Fruit fly (Drosophila melanogaster) whole organism, wandering third instar larva: ENCODE results near the gene Naa30B.

Experiments used
- Abd-B ChIP-seq: fragments of >200 bp; optimal IDR thresholded peaks from 2 replicates; lab custom pipeline; 2017; ENCODE audit warnings: missing biosample characterization, missing genetic modification characterization
- CG32264 ChIP-seq: fragments of 200-800 bp; sonication (Bioruptor generic); optimal IDR thresholded peaks from 2 replicates; lab custom pipeline; 2016; ENCODE audit warnings: missing biosample characterization, missing genetic modification characterization
- CG9705 ChIP-seq: fragments of 200-800 bp; sonication (Bioruptor generic); optimal IDR thresholded peaks from 2 replicates; lab custom pipeline; 2018; ENCODE audit warnings: missing biosample characterization, mild to moderate bottlenecking, missing genetic modification characterization
- CrebA ChIP-seq: fragments of 200-800 bp; sonication (Bioruptor generic); optimal IDR thresholded peaks from 2 replicates; lab custom pipeline; 2016; ENCODE audit warnings: missing biosample characterization, mild to moderate bottlenecking, missing genetic modification characterization, borderline replicate concordance
- Dfd ChIP-seq: fragments of >200 bp; optimal IDR thresholded peaks from 2 replicates; lab custom pipeline; 2017; ENCODE audit warnings: missing biosample characterization, missing genetic modification characterization
- HLH106 ChIP-seq: fragments of 200-800 bp; optimal IDR thresholded peaks from 3 replicates; lab custom pipeline; 2019; ENCODE audit warnings: missing biosample characterization, mild to moderate bottlenecking, missing genetic modification characterization, moderate library complexity
- Hnf4 ChIP-seq: fragments of 200-800 bp; sonication (Bioruptor generic); optimal IDR thresholded peaks from 2 replicates; lab custom pipeline; 2016; ENCODE audit warnings: missing biosample characterization, mild to moderate bottlenecking, missing genetic modification characterization
- Hr78 ChIP-seq: fragments of >200 bp; optimal IDR thresholded peaks from 2 replicates; lab custom pipeline; 2017; ENCODE audit warnings: missing biosample characterization, missing genetic modification characterization
- Hr83 ChIP-seq: fragments of 200-300 bp; sonication (Bioruptor generic); optimal IDR thresholded peaks from 2 replicates; lab custom pipeline; 2016; ENCODE audit warnings: missing biosample characterization, mild to moderate bottlenecking, missing genetic modification characterization, moderate library complexity; ENCODE audit not compliant: poor library complexity, severe bottlenecking
- Jra ChIP-seq: sonication (Bioruptor generic); optimal IDR thresholded peaks from 2 replicates; lab custom pipeline; 2016; ENCODE audit warnings: missing biosample characterization, missing genetic modification characterization
- Mio ChIP-seq: sonication (Bioruptor generic); optimal IDR thresholded peaks from 2 replicates; lab custom pipeline; 2016; ENCODE audit warnings: missing biosample characterization, missing genetic modification characterization
- Myc ChIP-seq: fragments of >200 bp; optimal IDR thresholded peaks from 2 replicates; lab custom pipeline; 2017
- N ChIP-seq: fragments of >200 bp; optimal IDR thresholded peaks from 2 replicates; lab custom pipeline; 2018; ENCODE audit warnings: missing biosample characterization, missing external identifiers, missing genetic modification characterization
- OdsH ChIP-seq: fragments of 200-800 bp; sonication (Bioruptor generic); optimal IDR thresholded peaks from 2 replicates; lab custom pipeline; 2016; ENCODE audit warnings: missing biosample characterization, mild to moderate bottlenecking, missing genetic modification characterization
- br ChIP-seq: fragments of 200-800 bp; sonication (Bioruptor generic); optimal IDR thresholded peaks from 2 replicates; lab custom pipeline; 2016; ENCODE audit warnings: missing biosample characterization, missing genetic modification characterization
- dl ChIP-seq, 2 experiments: fragments of 175-275, 200-275 bp in 1 of 2; fragments of 200-275 bp in 1 of 2; sonication (Bioruptor generic); optimal IDR thresholded peaks; lab custom pipeline; 2018; ENCODE audit warnings: mild to moderate bottlenecking in 2 of 2, missing biosample characterization in 2 of 2, missing genetic modification characterization in 2 of 2, moderate library complexity in 2 of 2; ENCODE audit not compliant: partially characterized antibody in 2 of 2, insufficient read depth in 1 of 2
- dmrt93B ChIP-seq: fragments of 200-800 bp; sonication (Bioruptor generic); optimal IDR thresholded peaks from 2 replicates; lab custom pipeline; 2018; ENCODE audit warnings: missing biosample characterization, mild to moderate bottlenecking, missing genetic modification characterization
- dsf ChIP-seq: sonication (Bioruptor generic); optimal IDR thresholded peaks from 2 replicates; lab custom pipeline; 2016; ENCODE audit warnings: missing biosample characterization, missing genetic modification characterization, borderline replicate concordance
- ey ChIP-seq: fragments of 200-800 bp; sonication (Bioruptor generic); optimal IDR thresholded peaks from 2 replicates; lab custom pipeline; 2016; ENCODE audit warnings: missing biosample characterization, missing genetic modification characterization
- foxo ChIP-seq, 2 experiments: fragments of 200-800 bp; sonication (Bioruptor generic); optimal IDR thresholded peaks; 2 replicates in 1 of 2; 3 replicates in 1 of 2; lab custom pipeline; 2016 to 2017; ENCODE audit warnings: missing biosample characterization in 2 of 2, missing genetic modification characterization in 2 of 2
- fru ChIP-seq: fragments of 200-800 bp; sonication (Bioruptor generic); optimal IDR thresholded peaks from 3 replicates; lab custom pipeline; 2016; ENCODE audit warnings: missing biosample characterization, mild to moderate bottlenecking, missing genetic modification characterization
- h ChIP-seq: fragments of 200-800 bp; sonication (Bioruptor generic); optimal IDR thresholded peaks from 3 replicates; lab custom pipeline; 2016; ENCODE audit warnings: missing biosample characterization, mild to moderate bottlenecking, missing genetic modification characterization
- jim ChIP-seq: fragments of 175-275, 200-325 bp; sonication (Bioruptor generic); optimal IDR thresholded peaks from 2 replicates; lab custom pipeline; 2016; ENCODE audit warnings: missing biosample characterization, mild to moderate bottlenecking, missing genetic modification characterization
- lola ChIP-seq: fragments of >200 bp; optimal IDR thresholded peaks from 2 replicates; lab custom pipeline; 2017; ENCODE audit warnings: missing biosample characterization, missing genetic modification characterization
- pan ChIP-seq: fragments of >200 bp; optimal IDR thresholded peaks from 2 replicates; lab custom pipeline; 2017
- psq ChIP-seq: fragments of 200-800 bp; sonication (Bioruptor generic); optimal IDR thresholded peaks from 3 replicates; lab custom pipeline; 2017; ENCODE audit warnings: missing biosample characterization, mild to moderate bottlenecking, missing genetic modification characterization, moderate library complexity
- rgr ChIP-seq: fragments of 200-800 bp; sonication (Bioruptor generic); optimal IDR thresholded peaks from 3 replicates; lab custom pipeline; 2016; ENCODE audit warnings: missing biosample characterization, mild to moderate bottlenecking, missing genetic modification characterization
- sage ChIP-seq: fragments of 200-800 bp; sonication (Bioruptor generic); optimal IDR thresholded peaks from 2 replicates; lab custom pipeline; 2016; ENCODE audit warnings: missing biosample characterization, mild to moderate bottlenecking, missing genetic modification characterization
- sv ChIP-seq: fragments of 200-800 bp; sonication (Bioruptor generic); optimal IDR thresholded peaks from 3 replicates; lab custom pipeline; 2016; ENCODE audit warnings: missing biosample characterization, missing genetic modification characterization
- tai ChIP-seq: sonication (Bioruptor generic); optimal IDR thresholded peaks from 2 replicates; lab custom pipeline; 2016; ENCODE audit warnings: missing biosample characterization, missing genetic modification characterization
- usp ChIP-seq: fragments of >200 bp; optimal IDR thresholded peaks from 2 replicates; lab custom pipeline; 2017; ENCODE audit warnings: missing biosample characterization, missing genetic modification characterization
- woc ChIP-seq: sonication (Bioruptor generic); optimal IDR thresholded peaks from 2 replicates; lab custom pipeline; 2016; ENCODE audit warnings: missing biosample characterization, mild to moderate bottlenecking, missing genetic modification characterization

Naa30B gene

DNA sequence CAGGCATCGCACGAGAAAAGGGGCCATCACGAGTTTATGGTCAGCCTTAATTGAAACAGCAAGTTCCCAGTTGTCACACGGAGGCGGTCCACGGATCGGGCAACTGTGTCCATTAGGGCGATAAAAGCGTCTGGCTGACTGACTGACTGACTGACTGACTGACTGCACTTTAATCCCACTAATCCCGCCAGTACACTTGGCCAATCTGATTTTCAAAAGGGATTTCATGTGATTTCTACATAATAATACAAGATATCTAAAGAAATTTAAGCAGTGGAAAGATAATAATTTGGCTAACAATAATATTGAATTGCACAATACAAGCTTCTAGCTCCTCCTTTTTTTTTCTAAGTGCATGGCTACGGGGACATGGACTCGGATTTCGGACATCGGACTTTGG, 29.6 kb downstream of the Naa30B start:
- TF ChIP-seq foxo (GFP tag; optimal IDR thresholded peaks at IDR 0.05; lab: Kevin White, UChicago) = peak in 1 of 2 experiments; percentile 26
- TF ChIP-seq h = peak; percentile 37
- TF ChIP-seq Hnf4 (GFP tag; lab: Kevin White, UChicago) = peak; percentile 37
- TF ChIP-seq HLH106 (tag; lab: Kevin White, UChicago) = peak; percentile 43
- TF ChIP-seq rgr = no peak
- TF ChIP-seq br = no peak

DNA sequence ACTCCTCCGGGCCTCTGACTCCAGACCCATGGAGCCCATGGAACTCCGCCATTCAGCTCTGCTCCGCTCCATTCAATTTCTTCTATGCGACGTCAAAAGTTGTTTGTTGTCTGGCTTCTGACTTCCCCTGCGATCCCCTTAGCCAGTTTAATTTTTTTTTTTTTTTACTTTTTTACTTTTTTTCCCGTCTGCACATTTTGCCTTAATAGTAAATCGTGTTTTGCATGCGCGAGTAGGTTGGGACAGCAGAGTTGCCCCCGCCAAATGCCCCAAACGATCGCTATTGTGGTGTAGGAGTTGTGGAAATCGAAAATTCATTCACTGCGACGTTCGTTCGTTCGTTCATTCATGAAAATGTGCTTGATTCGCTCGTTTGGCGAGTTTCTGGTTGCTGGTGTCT, 30.9 kb downstream of the Naa30B start:
- TF ChIP-seq sv = no peak
- TF ChIP-seq Jra (GFP tag; lab: Kevin White, UChicago) = no peak
- no peak for TF ChIP-seq N
- no peak for TF ChIP-seq CG32264 (GFP tag; lab: Kevin White, UChicago)
- TF ChIP-seq Mio (GFP tag; lab: Kevin White, UChicago) = no peak
- TF ChIP-seq Hr78 = no peak
- TF ChIP-seq dsf (GFP tag; lab: Kevin White, UChicago) = no peak
- no peak for TF ChIP-seq tai (GFP tag; lab: Kevin White, UChicago)
- no peak for TF ChIP-seq woc
- no peak for TF ChIP-seq Myc (lab: Kevin White, UChicago)
- no peak for TF ChIP-seq usp (GFP tag; lab: Kevin White, UChicago)
- TF ChIP-seq psq (GFP tag; lab: Kevin White, UChicago) = no peak
- TF ChIP-seq Abd-B (GFP tag; lab: Kevin White, UChicago) = no peak
- no peak for TF ChIP-seq foxo (GFP tag; optimal IDR thresholded peaks at IDR 0.05; lab: Kevin White, UChicago)

DNA sequence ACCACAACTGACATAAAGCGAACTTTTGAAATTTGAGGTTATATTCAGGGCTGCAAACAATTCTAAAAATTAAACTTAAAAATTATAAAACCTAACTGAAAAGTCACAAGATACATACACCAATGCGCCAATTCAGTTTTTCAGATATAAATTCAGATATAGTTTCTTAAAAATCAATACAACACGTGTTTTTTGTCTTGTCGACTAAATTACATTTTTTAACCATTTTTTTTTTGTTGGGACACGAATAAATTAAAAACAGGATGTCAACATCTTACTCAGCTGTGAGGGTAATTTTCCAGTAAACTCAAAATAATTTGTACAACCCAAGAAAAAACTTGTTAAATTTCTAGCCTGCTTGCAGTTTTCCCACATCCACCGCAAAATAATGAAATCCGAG, 34.1 kb downstream of the Naa30B start, which contains the start of gene SA2:
Gene SA2 (minus strand): TSS at position 101 of the 400 bp plus-strand sequence.
- TF ChIP-seq jim (GFP tag; lab: Kevin White, UChicago) = no peak
- no peak for TF ChIP-seq Myc (lab: Kevin White, UChicago)
- TF ChIP-seq fru = no peak
- TF ChIP-seq Dfd (GFP tag; lab: Kevin White, UChicago) = no peak
- TF ChIP-seq sage (GFP tag; lab: Kevin White, UChicago) = no peak
- no peak for TF ChIP-seq dsf (GFP tag; lab: Kevin White, UChicago)
- no peak for TF ChIP-seq rgr
- no peak for TF ChIP-seq Hr83 (GFP tag; lab: Kevin White, UChicago)
- TF ChIP-seq usp (GFP tag; lab: Kevin White, UChicago) = no peak

DNA sequence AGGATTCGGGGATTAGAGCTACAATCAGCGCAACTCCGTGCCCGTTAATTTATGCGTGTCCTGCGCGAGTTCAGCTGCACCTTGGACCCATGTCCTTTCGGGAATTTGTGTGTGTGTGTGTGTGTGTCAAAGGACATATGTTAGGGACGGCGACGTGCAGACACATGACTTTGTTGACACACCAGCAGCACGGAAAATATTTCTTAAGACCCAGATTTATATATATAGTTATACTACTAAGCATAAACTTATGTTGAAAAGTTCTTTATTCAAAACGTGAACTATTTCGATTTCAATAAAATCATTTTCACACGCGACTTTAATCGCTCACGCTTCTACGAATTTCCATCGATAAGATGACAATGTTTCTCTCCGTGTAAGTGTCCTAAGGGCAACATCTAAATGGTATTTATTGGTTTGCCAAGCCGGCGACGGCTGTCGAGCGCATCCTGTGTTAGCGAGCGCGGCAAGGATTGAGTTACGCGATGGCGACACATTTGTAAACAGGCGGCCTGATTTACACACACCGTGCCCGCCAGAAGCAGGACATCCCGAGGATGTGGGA, 40.3 kb downstream of the Naa30B start:
- TF ChIP-seq dl (GFP tag; optimal IDR thresholded peaks at IDR 0.05; lab: Kevin White, UChicago; ENCODE audit: insufficient read depth in 1 of 2, partially characterized antibody in 2 of 2) (no peak), psq (GFP tag; lab: Kevin White, UChicago) (no peak), CG9705 (GFP tag; lab: Kevin White, UChicago) (no peak), Dfd (GFP tag; lab: Kevin White, UChicago) (no peak), ey (GFP tag; lab: Kevin White, UChicago) (no peak), HLH106 (tag; lab: Kevin White, UChicago) (no peak), lola (GFP tag; lab: Kevin White, UChicago) (no peak), Abd-B (GFP tag; lab: Kevin White, UChicago) (no peak), pan (no peak), dmrt93B (GFP tag; lab: Kevin White, UChicago) (no peak), CrebA (GFP tag; lab: Kevin White, UChicago) (no peak)

DNA sequence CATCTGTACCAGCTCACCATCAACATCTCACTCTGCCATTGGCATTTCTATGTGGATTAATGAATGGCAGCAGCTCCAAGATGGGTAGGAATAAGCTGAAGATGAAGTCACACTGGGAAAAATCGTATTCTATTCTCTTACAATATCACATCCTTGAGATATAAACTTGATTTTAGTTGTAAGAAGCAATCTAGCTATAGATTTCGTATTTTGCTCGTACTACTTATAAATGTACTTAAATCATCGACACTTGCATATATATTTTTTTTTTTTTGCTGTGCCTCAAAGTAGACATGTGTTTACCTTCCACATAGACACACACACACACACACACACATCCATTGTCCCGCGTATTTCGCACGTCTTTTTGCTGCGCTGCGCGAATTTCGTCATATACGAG, 47.4 kb downstream of the Naa30B start:
- no peak for TF ChIP-seq sage (GFP tag; lab: Kevin White, UChicago)
- TF ChIP-seq OdsH (GFP tag; lab: Kevin White, UChicago) = no peak
- no peak for TF ChIP-seq fru
- no peak for TF ChIP-seq Abd-B (GFP tag; lab: Kevin White, UChicago)
- TF ChIP-seq psq (GFP tag; lab: Kevin White, UChicago) = no peak
- TF ChIP-seq woc = no peak
- no peak for TF ChIP-seq jim (GFP tag; lab: Kevin White, UChicago)
- TF ChIP-seq sv = no peak
- TF ChIP-seq dmrt93B (GFP tag; lab: Kevin White, UChicago) = no peak
- TF ChIP-seq tai (GFP tag; lab: Kevin White, UChicago) = no peak
- TF ChIP-seq br = no peak
- no peak for TF ChIP-seq CG9705 (GFP tag; lab: Kevin White, UChicago)
- TF ChIP-seq CrebA (GFP tag; lab: Kevin White, UChicago) = no peak
- TF ChIP-seq dsf (GFP tag; lab: Kevin White, UChicago) = no peak
- no peak for TF ChIP-seq ey (GFP tag; lab: Kevin White, UChicago)
- no peak for TF ChIP-seq Jra (GFP tag; lab: Kevin White, UChicago)
- TF ChIP-seq N = no peak
- TF ChIP-seq Mio (GFP tag; lab: Kevin White, UChicago) = no peak
